Worm (Caenorhabditis elegans) whole organism, L4/young adult: ENCODE data around the gene Y37H2A.10.

ENCODE experiments used
- W03F9.2 ChIP-seq: fragments of 150-350 bp; optimal IDR thresholded peaks from 2 replicates; lab custom pipeline; 2014; ENCODE audit warnings: missing biosample characterization, missing genetic modification characterization
- dao-5 ChIP-seq: sonication (generic microtip); optimal IDR thresholded peaks from 2 replicates; lab custom pipeline; 2016; ENCODE audit warnings: missing genotype, missing genetic modification characterization, moderate library complexity, missing compliant biosample characterization
- him-1 ChIP-seq: sonication (generic microtip); optimal IDR thresholded peaks from 2 replicates; lab custom pipeline; 2016; ENCODE audit warnings: missing genotype, missing genetic modification reagents, missing genetic modification characterization, missing compliant biosample characterization

- no peak for TF ChIP-seq him-1 (tag; lab: Kevin White, UChicago)
- TF ChIP-seq dao-5 (tag; lab: Kevin White, UChicago) = no peak
- no peak for TF ChIP-seq W03F9.2 (tag; lab: Kevin White, UChicago)
These were observed 5.6 kb upstream of the Y37H2A.10 start, which contains the start of gene Y37H2A.18 for ce11 chrV:18133177-18133576.
